Worm (Caenorhabditis elegans) whole organism, L4 larva: ENCODE measurements around the gene ccpp-6.

ENCODE experiments used
- aha-1 ChIP-seq: fragments of 150-350 bp; peaks from one replicate; lab custom pipeline; 2014; ENCODE audit warnings: missing biosample characterization, missing genetic modification characterization
- ceh-28 ChIP-seq: fragments of 150-350 bp; optimal IDR thresholded peaks from 2 replicates; lab custom pipeline; 2014; ENCODE audit warnings: missing biosample characterization, missing genetic modification reagents, missing genetic modification characterization
- dve-1 ChIP-seq: sonication (generic microtip); optimal IDR thresholded peaks from 2 replicates; lab custom pipeline; 2017; ENCODE audit warnings: antibody characterized with exemption, mild to moderate bottlenecking, missing genetic modification characterization, missing compliant biosample characterization; ENCODE audit not compliant: insufficient read depth
- fos-1 ChIP-seq: fragments of 150-350 bp; optimal IDR thresholded peaks from 2 replicates; lab custom pipeline; 2014; ENCODE audit warnings: missing biosample characterization, missing genetic modification characterization
- gei-8 ChIP-seq: fragments of 200-800 bp; sonication (Bioruptor generic); optimal IDR thresholded peaks from 2 replicates; lab custom pipeline; 2018; ENCODE audit warnings: mild to moderate bottlenecking, missing genetic modification characterization, missing compliant biosample characterization
- lin-13 ChIP-seq: fragments of 150-350 bp; optimal IDR thresholded peaks from 2 replicates; lab custom pipeline; 2014; ENCODE audit warnings: missing biosample characterization, missing genetic modification reagents, missing genetic modification characterization
- mdl-1 ChIP-seq, 2 experiments: fragments of 150-350 bp in 1 of 2; sonication (generic microtip) in 1 of 2; optimal IDR thresholded peaks; 2 replicates each; lab custom pipeline; 2014 to 2017; ENCODE audit warnings: missing biosample characterization in 2 of 2, missing genetic modification characterization in 2 of 2
- nhr-11 ChIP-seq: fragments of 150-350 bp; optimal IDR thresholded peaks from 2 replicates; lab custom pipeline; 2014; ENCODE audit warnings: missing biosample characterization, missing genetic modification characterization
- nhr-28 ChIP-seq: fragments of 150-350 bp; optimal IDR thresholded peaks from 2 replicates; lab custom pipeline; 2014; ENCODE audit warnings: missing biosample characterization, missing genetic modification characterization
- nhr-6 ChIP-seq: fragments of 150-350 bp; optimal IDR thresholded peaks from 2 replicates; lab custom pipeline; 2014; ENCODE audit warnings: missing biosample characterization, missing genetic modification characterization
- php-3 ChIP-seq: fragments of 200-800 bp; sonication (Bioruptor generic); IDR thresholded peaks from 2 replicates; pipeline ENCODE4 v1.3.6; 2022; ENCODE audit warnings: missing genetic modification reagents, missing genetic modification characterization, missing compliant biosample characterization
- skn-1 ChIP-seq: fragments of 150-350 bp; optimal IDR thresholded peaks from 2 replicates; lab custom pipeline; 2014; ENCODE audit warnings: missing biosample characterization, missing genetic modification characterization
- snpc-4 ChIP-seq: fragments of 150-350 bp; optimal IDR thresholded peaks from 2 replicates; lab custom pipeline; 2014; ENCODE audit warnings: missing biosample characterization, missing genetic modification characterization
- zag-1 ChIP-seq: fragments of 150-350 bp; optimal IDR thresholded peaks from 2 replicates; lab custom pipeline; 2014; ENCODE audit warnings: missing biosample characterization, missing genetic modification characterization

ce11 chrII:5336035-5336376 lies 51.1 kb downstream of the ccpp-6 start:
- TF ChIP-seq zag-1, result no peak
- no peak for TF ChIP-seq dve-1 (tag; lab: Kevin White, UChicago)
- TF ChIP-seq mdl-1 (tag; optimal IDR thresholded peaks at IDR 0.05; lab: Kevin White, UChicago), result peak in 1 of 2 experiments; percentile 40
- no peak for TF ChIP-seq nhr-6 (tag; lab: Kevin White, UChicago)
- no peak for TF ChIP-seq snpc-4 (tag; lab: Kevin White, UChicago)
- peak; percentile 99 for TF ChIP-seq aha-1 (tag; lab: Kevin White, UChicago)
- TF ChIP-seq ceh-28, result no peak
- TF ChIP-seq lin-13 (GFP tag; lab: Kevin White, UChicago), result no peak
- TF ChIP-seq skn-1 (tag; lab: Kevin White, UChicago), result no peak
- no peak for TF ChIP-seq php-3 (GFP tag; lab: Robert Waterston, UW)
- TF ChIP-seq nhr-28 (tag; lab: Kevin White, UChicago), result no peak
- no peak for TF ChIP-seq nhr-11 (tag; lab: Kevin White, UChicago)
- no peak for TF ChIP-seq fos-1 (tag; lab: Kevin White, UChicago)
- no peak for TF ChIP-seq gei-8 (GFP tag; lab: Kevin White, UChicago)
